Fruit fly (Drosophila melanogaster) whole organism, embryonic: Measurements from ENCODE around the gene CG4854.

Experiments
- Bdp1 ChIP-seq: fragments of 200-800 bp; sonication (Bioruptor generic); optimal IDR thresholded peaks from 3 replicates; lab custom pipeline; 2016; ENCODE audit warnings: missing biosample characterization, missing genetic modification characterization
- C15 ChIP-seq: fragments of 200-800 bp; sonication (Bioruptor generic); IDR thresholded peaks from 3 replicates; pipeline ENCODE4 v1.3.6; 2022; ENCODE audit warnings: missing biosample characterization, missing genetic modification characterization
- CG17802 ChIP-seq: fragments of 200-800 bp; sonication (Bioruptor generic); optimal IDR thresholded peaks from 2 replicates; lab custom pipeline; 2018; ENCODE audit warnings: missing biosample characterization, mild to moderate bottlenecking, missing genetic modification characterization, moderate library complexity
- CG18011 ChIP-seq: fragments of 200-800 bp; sonication (Bioruptor generic); optimal IDR thresholded peaks from 2 replicates; lab custom pipeline; 2017; ENCODE audit warnings: missing biosample characterization, missing genetic modification characterization, mild to moderate bottlenecking, moderate library complexity, missing genotype
- CG2202 ChIP-seq: fragments of 200-800 bp; sonication (Bioruptor generic); optimal IDR thresholded peaks from 2 replicates; lab custom pipeline; 2018; ENCODE audit warnings: missing biosample characterization, mild to moderate bottlenecking, missing genetic modification characterization
- CG2889 ChIP-seq: fragments of 200-800 bp; sonication (Bioruptor generic); IDR thresholded peaks from 3 replicates; pipeline ENCODE4 v1.3.6; 2022; ENCODE audit warnings: missing biosample characterization, missing genetic modification characterization
- CG30020 ChIP-seq: fragments of 200-800 bp; optimal IDR thresholded peaks from 2 replicates; lab custom pipeline; 2019; ENCODE audit warnings: missing biosample characterization, mild to moderate bottlenecking, missing genetic modification characterization, moderate library complexity
- CG30431 ChIP-seq: fragments of 200-800 bp; sonication (Bioruptor generic); optimal IDR thresholded peaks from 2 replicates; lab custom pipeline; 2017; ENCODE audit warnings: missing biosample characterization, missing genetic modification characterization
- CG3838 ChIP-seq: fragments of 200-800 bp; sonication (Bioruptor generic); optimal IDR thresholded peaks from 3 replicates; lab custom pipeline; 2016; ENCODE audit warnings: missing biosample characterization, missing genetic modification characterization
- CG4854 ChIP-seq: fragments of 200-800 bp; sonication (Bioruptor generic); optimal IDR thresholded peaks from 2 replicates; lab custom pipeline; 2016; ENCODE audit warnings: missing biosample characterization, missing genetic modification characterization, inconsistent platforms
- CG5180 ChIP-seq: fragments of 200-800 bp; sonication (Bioruptor generic); optimal IDR thresholded peaks from 3 replicates; lab custom pipeline; 2017; ENCODE audit warnings: missing biosample characterization, missing genetic modification characterization, mild to moderate bottlenecking, moderate library complexity, missing genetic modification reagents
- CG8944 ChIP-seq: fragments of 200-800 bp; sonication (Bioruptor generic); optimal IDR thresholded peaks from 3 replicates; lab custom pipeline; 2016; ENCODE audit warnings: missing biosample characterization, missing genetic modification characterization
- CG9817 ChIP-seq: fragments of 200-800 bp; sonication (Bioruptor generic); optimal IDR thresholded peaks from 2 replicates; lab custom pipeline; 2018; ENCODE audit warnings: missing biosample characterization, mild to moderate bottlenecking, missing genetic modification characterization, moderate library complexity
- Dref ChIP-seq: fragments of 200-800 bp; sonication (Bioruptor generic); IDR thresholded peaks from 2 replicates; pipeline ENCODE4 v1.3.6; 2022; ENCODE audit warnings: missing biosample characterization, missing genetic modification characterization
- Ets65A ChIP-seq: fragments of 200-800 bp; sonication (Bioruptor generic); peaks from one replicate; lab custom pipeline; 2016; ENCODE audit warnings: missing biosample characterization, missing genetic modification characterization
- H2.0 ChIP-seq: fragments of 200-800 bp; sonication (Bioruptor generic); IDR thresholded peaks from 2 replicates; pipeline ENCODE4 v1.3.6; 2022; ENCODE audit warnings: missing biosample characterization, missing genetic modification characterization
- HLH54F ChIP-seq: fragments of 200-800 bp; sonication (Bioruptor generic); optimal IDR thresholded peaks from 3 replicates; lab custom pipeline; 2016; ENCODE audit warnings: missing biosample characterization, missing genetic modification characterization
- Lim3 ChIP-seq: fragments of 200-800 bp; sonication (Bioruptor generic); IDR thresholded peaks from 2 replicates; pipeline ENCODE4 v1.3.6; 2022; ENCODE audit warnings: missing biosample characterization, missing genetic modification characterization
- MTF-1 ChIP-seq: fragments of 200-800 bp; sonication (Bioruptor generic); optimal IDR thresholded peaks from 2 replicates; lab custom pipeline; 2018; ENCODE audit warnings: missing biosample characterization, mild to moderate bottlenecking, missing genetic modification characterization, borderline replicate concordance
- Max ChIP-seq: fragments of 200-800 bp; sonication (Bioruptor generic); optimal IDR thresholded peaks from 2 replicates; lab custom pipeline; 2016; ENCODE audit warnings: missing biosample characterization, mild to moderate bottlenecking, missing genetic modification characterization
- Meics ChIP-seq: fragments of 200-800 bp; sonication (Bioruptor generic); optimal IDR thresholded peaks from 2 replicates; lab custom pipeline; 2017; ENCODE audit warnings: missing biosample characterization, mild to moderate bottlenecking, missing genetic modification characterization
- Nf-YC ChIP-seq: fragments of 200-800 bp; optimal IDR thresholded peaks from 3 replicates; lab custom pipeline; 2019; ENCODE audit warnings: missing biosample characterization, mild to moderate bottlenecking, missing genetic modification characterization, moderate library complexity
- Oaz ChIP-seq: fragments of 200-800 bp; sonication (Bioruptor generic); IDR thresholded peaks from 2 replicates; pipeline ENCODE4 v1.3.6; 2022; ENCODE audit warnings: missing biosample characterization, missing genetic modification characterization
- Spps ChIP-seq: fragments of 200-800 bp; sonication (Bioruptor generic); optimal IDR thresholded peaks from 2 replicates; lab custom pipeline; 2018; ENCODE audit warnings: missing biosample characterization, mild to moderate bottlenecking, missing genetic modification characterization
- Sry-β ChIP-seq: fragments of 200-800 bp; sonication (Bioruptor generic); optimal IDR thresholded peaks from 2 replicates; lab custom pipeline; 2018; ENCODE audit warnings: missing biosample characterization, mild to moderate bottlenecking, missing genetic modification characterization, moderate library complexity
- Usf ChIP-seq: fragments of 200-800 bp; sonication (Bioruptor generic); optimal IDR thresholded peaks from 2 replicates; lab custom pipeline; 2017; ENCODE audit warnings: missing genotype, missing biosample characterization, missing genetic modification characterization
- abd-A ChIP-seq: fragments of 200-800 bp; sonication (Bioruptor generic); optimal IDR thresholded peaks from 3 replicates; lab custom pipeline; 2019; ENCODE audit warnings: missing biosample characterization, mild to moderate bottlenecking, missing genetic modification characterization, moderate library complexity
- amos ChIP-seq: fragments of 200-800 bp; sonication (Bioruptor generic); IDR thresholded peaks from 2 replicates; pipeline ENCODE4 v1.3.6; 2022; ENCODE audit warnings: missing biosample characterization, missing genetic modification characterization; ENCODE audit not compliant: partially characterized antibody
- ash1 ChIP-seq: fragments of 200-800 bp; sonication (Bioruptor generic); optimal IDR thresholded peaks from 2 replicates; lab custom pipeline; 2018; ENCODE audit warnings: missing biosample characterization, mild to moderate bottlenecking, missing genetic modification characterization
- az2 ChIP-seq: fragments of 200-800 bp; sonication (Bioruptor generic); optimal IDR thresholded peaks from 3 replicates; lab custom pipeline; 2016; ENCODE audit warnings: missing biosample characterization, missing genetic modification characterization
- cg ChIP-seq: fragments of 200-800 bp; sonication (Bioruptor generic); optimal IDR thresholded peaks from 3 replicates; lab custom pipeline; 2019; ENCODE audit warnings: missing biosample characterization, mild to moderate bottlenecking, missing genetic modification characterization, moderate library complexity
- crc ChIP-seq: fragments of 200-800 bp; sonication (Bioruptor generic); optimal IDR thresholded peaks from 2 replicates; lab custom pipeline; 2016; ENCODE audit warnings: missing biosample characterization, missing genetic modification characterization
- cwo ChIP-seq: fragments of 200-800 bp; sonication (Bioruptor generic); optimal IDR thresholded peaks from 3 replicates; lab custom pipeline; 2017; ENCODE audit warnings: missing biosample characterization, missing genetic modification characterization, mild to moderate bottlenecking, moderate library complexity, missing genetic modification reagents
- dpn ChIP-seq, 2 experiments: fragments of 200-800 bp; sonication (Bioruptor generic); optimal IDR thresholded peaks; 3 replicates each; lab custom pipeline; 2016; ENCODE audit warnings: missing biosample characterization in 2 of 2, missing genetic modification characterization in 2 of 2
- eyg ChIP-seq: fragments of 200-800 bp; sonication (Bioruptor generic); optimal IDR thresholded peaks from 3 replicates; lab custom pipeline; 2016; ENCODE audit warnings: missing biosample characterization, missing genetic modification characterization
- fru ChIP-seq: fragments of >200 bp; optimal IDR thresholded peaks from 2 replicates; lab custom pipeline; 2017
- grn ChIP-seq: fragments of 200-800 bp; sonication (Bioruptor generic); optimal IDR thresholded peaks from 3 replicates; lab custom pipeline; 2017; ENCODE audit warnings: missing biosample characterization, missing genetic modification characterization
- jing ChIP-seq: fragments of 200-800 bp; sonication (Bioruptor generic); optimal IDR thresholded peaks from 2 replicates; lab custom pipeline; 2018; ENCODE audit warnings: missing biosample characterization, mild to moderate bottlenecking, missing genetic modification characterization
- knrl ChIP-seq: fragments of 200-800 bp; sonication (Bioruptor generic); IDR thresholded peaks from 3 replicates; pipeline ENCODE4 v1.3.6; 2022; ENCODE audit warnings: missing biosample characterization, missing genetic modification characterization; ENCODE audit not compliant: partially characterized antibody
- nmo ChIP-seq: fragments of 200-800 bp; sonication (Bioruptor generic); optimal IDR thresholded peaks from 2 replicates; lab custom pipeline; 2018; ENCODE audit warnings: missing biosample characterization, mild to moderate bottlenecking, missing genetic modification characterization, moderate library complexity
- pan ChIP-seq, 4 experiments: fragments of >200 bp in 3 of 4; fragments of 200-800 bp in 1 of 4; sonication (Bioruptor generic) in 1 of 4; optimal IDR thresholded peaks in 3 of 4; IDR thresholded peaks in 1 of 4; 2 replicates each; pipeline versions ENCODE4 v1.3.6 to Lab custom; 2017 to 2022; ENCODE audit warnings: missing biosample characterization in 2 of 4, missing genetic modification characterization in 2 of 4, mixed read lengths in 1 of 4
- pnt ChIP-seq: fragments of 200-800 bp; sonication (Bioruptor generic); optimal IDR thresholded peaks from 3 replicates; lab custom pipeline; 2016; ENCODE audit warnings: missing biosample characterization, missing genetic modification characterization
- repo ChIP-seq: fragments of 200-800 bp; sonication (Bioruptor generic); optimal IDR thresholded peaks from 2 replicates; lab custom pipeline; 2016; ENCODE audit warnings: missing biosample characterization, missing genetic modification characterization
- schlank ChIP-seq: fragments of 200-800 bp; sonication (Bioruptor generic); optimal IDR thresholded peaks from 2 replicates; lab custom pipeline; 2018; ENCODE audit warnings: missing biosample characterization, mild to moderate bottlenecking, missing genetic modification characterization
- sqz ChIP-seq: fragments of 200-800 bp; sonication (Bioruptor generic); optimal IDR thresholded peaks from 3 replicates; lab custom pipeline; 2018; ENCODE audit warnings: missing biosample characterization, mild to moderate bottlenecking, missing genetic modification characterization
- stc ChIP-seq: fragments of 200-800 bp; sonication (Bioruptor generic); IDR thresholded peaks from 2 replicates; pipeline ENCODE4 v1.3.6; 2022; ENCODE audit warnings: missing biosample characterization, missing genetic modification characterization
- tll ChIP-seq, 2 experiments: fragments of 200-800 bp in 1 of 2; fragments of >200 bp in 1 of 2; sonication (Bioruptor generic) in 1 of 2; optimal IDR thresholded peaks; 2 replicates each; lab custom pipeline; 2017 to 2019; ENCODE audit warnings: missing biosample characterization in 2 of 2, missing genetic modification characterization in 2 of 2, mild to moderate bottlenecking in 1 of 2, moderate library complexity in 1 of 2
- toy ChIP-seq: fragments of 200-800 bp; sonication (Bioruptor generic); IDR thresholded peaks from 2 replicates; pipeline ENCODE4 v1.3.6; 2022; ENCODE audit warnings: missing biosample characterization, missing genetic modification characterization
- tup ChIP-seq: fragments of 200-800 bp; sonication (Bioruptor generic); optimal IDR thresholded peaks from 2 replicates; lab custom pipeline; 2016; ENCODE audit warnings: missing biosample characterization, mild to moderate bottlenecking, missing genetic modification characterization, moderate library complexity

The CG4854 gene

DNA sequence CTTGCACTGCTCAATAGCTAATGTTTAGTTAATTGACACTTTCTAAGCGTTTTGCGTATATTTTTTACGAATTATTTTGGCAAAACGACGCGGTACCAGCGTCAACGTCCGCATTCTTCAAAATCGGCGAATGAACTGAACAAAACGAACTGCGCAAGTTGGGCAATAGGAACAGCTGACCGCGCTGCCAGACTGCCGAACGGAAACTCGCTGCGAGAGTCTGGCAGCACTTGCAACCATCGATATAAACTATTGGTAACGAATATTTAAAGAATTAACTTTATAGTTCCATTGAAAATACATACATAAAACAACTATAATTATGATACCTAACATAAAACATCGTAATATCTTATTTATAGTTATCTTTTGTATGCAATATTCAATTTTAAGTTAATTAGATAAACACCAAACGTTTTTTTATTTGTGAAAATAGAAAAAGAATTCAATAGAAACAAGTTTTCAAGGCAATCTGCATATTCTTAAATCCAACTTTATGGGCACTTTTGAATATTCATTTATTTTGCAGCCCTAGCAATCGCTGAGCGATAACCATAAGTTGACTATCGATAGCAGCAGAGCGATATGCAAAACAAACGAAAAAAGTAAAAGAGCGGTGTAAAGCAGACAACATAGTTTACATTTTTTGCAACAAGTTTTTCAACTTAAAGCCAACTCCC is 19.3 kb upstream of the CG4854 start, which contains the start of the genes Hs6st and MED25 (continued):
- TF ChIP-seq az2 (GFP tag; lab: Kevin White, UChicago) (peak; percentile 24), Sry-β (peak; percentile 12), Meics (GFP tag; lab: Kevin White, UChicago) (peak; percentile 74), Bdp1 (GFP tag; lab: Kevin White, UChicago) (no peak), Spps (no peak), crc (GFP tag; lab: Kevin White, UChicago) (no peak), CG4854 (no peak), cwo (GFP tag; lab: Kevin White, UChicago) (peak; percentile 45), amos (peak; percentile 72; the same call in 1 of the 2 replicates), schlank (tag; lab: Kevin White, UChicago) (no peak), pnt (GFP tag; lab: Kevin White, UChicago) (no peak), CG30020 (tag; lab: Kevin White, UChicago) (peak; percentile 40), CG3838 (no peak), Lim3 (no peak), toy (GFP tag; lab: Robert Waterston, UW) (no peak), knrl (GFP tag; lab: Robert Waterston, UW) (peak; percentile 79), CG8944 (GFP tag; lab: Kevin White, UChicago) (peak; percentile 16), cg (GFP tag; lab: Kevin White, UChicago) (no peak), ash1 (no peak), grn (no peak), CG18011 (GFP tag; lab: Kevin White, UChicago) (no peak), repo (GFP tag; lab: Kevin White, UChicago) (no peak), CG5180 (no peak), CG30431 (GFP tag; lab: Kevin White, UChicago) (no peak), eyg (GFP tag; lab: Kevin White, UChicago) (no peak), dpn (GFP tag; optimal IDR thresholded peaks at IDR 0.05; lab: Kevin White, UChicago) (no peak), CG2889 (GFP tag; lab: Robert Waterston, UW) (no peak), Usf (GFP tag; lab: Kevin White, UChicago) (no peak), H2.0 (GFP tag; lab: Robert Waterston, UW) (no peak), CG9817 (tag; lab: Kevin White, UChicago) (no peak), HLH54F (peak; percentile 31), stc (GFP tag; lab: Robert Waterston, UW) (0 out of 2 replicates have a peak, but pooled peaks have one; percentile 17), Dref (GFP tag; lab: Robert Waterston, UW) (peak; percentile 71), tll (GFP tag; optimal IDR thresholded peaks at IDR 0.05; lab: Kevin White, UChicago) (peak in 1 of 2 experiments; percentile 14), Max (GFP tag; lab: Kevin White, UChicago) (peak; percentile 44), Nf-YC (tag; lab: Kevin White, UChicago) (no peak), sqz (no peak), MTF-1 (peak; percentile 6), C15 (0 out of 3 replicates have a peak, but pooled peaks have one; percentile 32), CG17802 (tag; lab: Kevin White, UChicago) (no peak), nmo (peak; percentile 55), pan (optimal IDR thresholded peaks at IDR 0.05; lab: Kevin White, UChicago) (no peak), pan (GFP tag; optimal IDR thresholded peaks at IDR 0.05 in 1 of 2, IDR thresholded peaks at IDR 0.05 in 1 of 2) (no peak), Ets65A (peak; percentile 91), tup (GFP tag; lab: Kevin White, UChicago) (no peak), Oaz (no peak), fru (no peak), CG2202 (tag; lab: Kevin White, UChicago) (no peak), jing (GFP tag; lab: Kevin White, UChicago) (no peak), abd-A (tag; lab: Kevin White, UChicago) (no peak)
